Fruit fly (Drosophila melanogaster): ENCODE results near the gene Gbeta5.

Gbeta5 gene

DNA sequence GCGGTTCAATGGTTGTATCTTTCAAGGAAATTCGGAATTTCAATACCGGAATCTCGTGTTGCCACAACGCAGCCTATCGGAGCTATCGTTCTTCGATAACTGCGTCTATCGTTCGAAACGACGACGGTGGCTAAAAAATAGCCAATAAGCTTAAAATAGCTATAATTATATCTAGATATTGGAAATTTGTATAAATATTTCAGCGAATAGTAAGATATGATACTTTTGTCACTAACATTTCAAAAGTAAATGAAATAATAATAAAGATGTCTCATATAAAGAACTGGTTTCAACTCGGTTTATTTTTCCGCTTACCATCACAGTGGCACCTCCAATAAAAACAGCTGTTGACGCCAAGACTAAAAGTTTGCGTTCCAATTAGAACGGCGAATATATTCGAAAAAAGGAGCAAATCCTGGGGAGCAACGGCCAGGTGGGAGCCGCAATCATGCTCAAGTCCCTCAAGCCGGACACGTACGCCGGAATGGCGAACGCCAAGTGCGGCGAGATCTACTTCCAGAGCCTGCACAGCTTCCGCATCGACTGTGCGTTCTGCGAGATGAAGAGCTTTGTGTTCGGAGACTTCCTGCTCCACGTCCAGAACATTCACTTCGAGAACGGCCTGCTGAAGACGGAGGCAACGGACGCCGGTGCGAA, 6.4 kb downstream of the Gbeta5 start, which contains the start of the genes alpha-PheRS and CG2129:
Gene alpha-PheRS, minus strand, starts transcription at position 102 of the 657 bp plus-strand sequence.
Gene CG2129, plus strand, starts transcription at position 339 of the 657 bp plus-strand sequence.
- TF ChIP-seq h (optimal IDR thresholded peaks at IDR 0.05) (no peak), Sin3A (optimal IDR thresholded peaks at IDR 0.05) (no peak), insv (optimal IDR thresholded peaks at IDR 0.05) (no peak), ttk (optimal IDR thresholded peaks at IDR 0.05) (no peak), psq (optimal IDR thresholded peaks at IDR 0.05) (no peak), Myc (optimal IDR thresholded peaks at IDR 0.05) (no peak)

DNA sequence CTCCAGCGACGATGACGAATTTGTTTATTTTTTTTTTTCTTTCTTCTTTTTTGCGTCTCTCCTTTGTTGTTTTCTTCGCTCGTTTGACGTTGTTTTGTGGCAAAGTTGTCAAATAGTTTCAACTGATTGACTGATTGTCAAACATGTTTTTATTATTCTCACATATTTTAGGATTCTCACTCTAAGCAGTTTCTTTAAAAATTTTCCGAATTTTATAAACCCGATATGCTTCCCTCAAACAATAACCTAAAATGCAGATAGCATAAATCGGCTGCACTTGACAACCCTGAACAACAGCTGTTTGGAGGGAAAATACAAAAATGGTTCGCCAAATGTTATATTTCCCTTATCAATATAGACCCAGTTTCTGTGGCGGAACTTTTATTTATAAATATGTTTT, 8.5 kb downstream of the Gbeta5 start, which contains the start of gene CG17982:
Gene CG17982, minus strand, starts transcription at position 299 of the 400 bp plus-strand sequence.
- peak; percentile 13 for TF ChIP-seq psq (optimal IDR thresholded peaks at IDR 0.05)
- TF ChIP-seq Sin3A (optimal IDR thresholded peaks at IDR 0.05): no peak
- no peak for TF ChIP-seq insv (optimal IDR thresholded peaks at IDR 0.05)
- TF ChIP-seq h (optimal IDR thresholded peaks at IDR 0.05): no peak
- TF ChIP-seq ttk (optimal IDR thresholded peaks at IDR 0.05): no peak

DNA sequence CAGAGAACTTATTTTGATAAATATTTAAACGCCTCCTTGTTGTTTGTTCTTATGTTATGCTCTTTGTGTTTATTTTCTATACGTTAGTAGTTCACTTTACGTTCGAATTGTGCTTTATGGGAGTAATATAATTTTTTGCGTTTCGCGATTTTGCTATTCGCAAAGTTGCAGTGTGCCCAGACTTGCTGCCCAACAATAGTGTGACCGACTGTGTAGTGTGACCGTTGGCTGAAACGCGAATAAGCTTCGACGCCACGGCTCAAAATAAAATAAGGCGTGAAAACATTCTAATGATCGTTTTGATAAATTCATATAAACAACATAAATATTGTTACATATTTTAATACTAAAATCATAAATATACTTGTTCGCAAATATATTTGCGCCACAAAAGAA, 10.0 kb downstream of the Gbeta5 start, which contains the start of gene Smox:
Gene Smox, minus strand, starts transcription at position 213 of the 396 bp plus-strand sequence.
- no peak for TF ChIP-seq ttk (optimal IDR thresholded peaks at IDR 0.05)
- no peak for TF ChIP-seq Sin3A (optimal IDR thresholded peaks at IDR 0.05)
- TF ChIP-seq h (optimal IDR thresholded peaks at IDR 0.05): no peak
- no peak for TF ChIP-seq insv (optimal IDR thresholded peaks at IDR 0.05)
- TF ChIP-seq psq (optimal IDR thresholded peaks at IDR 0.05): no peak
- TF ChIP-seq Myc (optimal IDR thresholded peaks at IDR 0.05): no peak

DNA sequence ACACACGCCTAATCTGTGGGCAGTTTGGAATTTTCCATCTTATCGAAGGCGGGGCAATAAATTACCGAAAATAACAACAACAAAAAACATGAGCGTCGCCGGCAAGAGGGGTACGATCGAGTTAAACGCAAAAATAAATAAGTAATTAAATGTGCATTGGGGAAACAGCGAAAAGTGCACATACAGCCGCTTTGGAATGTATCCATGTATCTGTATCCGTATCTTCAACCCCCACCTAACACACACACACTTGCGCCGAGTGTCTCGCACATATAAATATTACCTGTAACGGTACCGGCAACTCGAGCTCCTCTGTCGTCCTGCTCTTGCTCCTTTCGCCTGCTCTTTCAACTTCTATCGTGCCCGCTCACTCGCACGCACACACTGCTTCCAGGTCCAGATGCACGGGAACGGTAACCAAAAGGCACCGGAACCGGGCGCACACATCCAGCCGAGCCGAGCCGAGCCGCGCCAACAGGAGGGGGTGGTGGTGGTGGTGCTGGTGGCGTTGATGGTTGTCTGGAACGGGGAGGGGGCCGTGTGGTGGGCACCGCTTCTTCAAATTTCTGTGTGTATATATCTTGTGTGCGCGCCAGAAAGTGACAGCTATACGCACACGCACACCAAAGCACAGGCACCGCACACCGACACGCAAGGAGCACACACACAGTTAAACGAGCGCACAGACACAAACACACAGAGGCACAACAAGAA, 10.6 kb downstream of the Gbeta5 start:
- TF ChIP-seq insv (optimal IDR thresholded peaks at IDR 0.05) (no peak), h (optimal IDR thresholded peaks at IDR 0.05) (no peak), Sin3A (optimal IDR thresholded peaks at IDR 0.05) (no peak), psq (optimal IDR thresholded peaks at IDR 0.05) (no peak)

DNA sequence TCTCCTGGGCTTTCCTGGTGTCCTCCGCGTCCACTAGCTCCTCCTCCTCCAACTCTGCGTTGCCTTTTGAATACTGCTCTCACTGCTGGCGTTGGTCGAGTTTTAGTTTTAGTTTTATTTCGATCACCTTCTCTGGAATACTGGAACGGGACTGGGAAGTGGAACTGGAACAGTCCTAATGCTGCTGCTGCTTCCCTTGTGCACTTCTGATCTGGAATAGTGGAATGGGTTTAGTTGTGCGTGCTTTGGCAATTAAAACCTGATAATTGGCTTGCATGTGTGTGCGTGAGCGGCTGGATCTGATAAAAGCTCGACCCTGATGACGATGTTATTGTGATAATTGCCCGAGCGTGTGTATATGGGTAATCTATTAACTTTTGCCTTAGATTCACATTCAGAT, 11.4 kb downstream of the Gbeta5 start:
- TF ChIP-seq Myc (optimal IDR thresholded peaks at IDR 0.05) (no peak), Sin3A (optimal IDR thresholded peaks at IDR 0.05) (no peak), insv (optimal IDR thresholded peaks at IDR 0.05) (no peak), psq (optimal IDR thresholded peaks at IDR 0.05) (no peak), ttk (optimal IDR thresholded peaks at IDR 0.05) (no peak), h (optimal IDR thresholded peaks at IDR 0.05) (no peak)

DNA sequence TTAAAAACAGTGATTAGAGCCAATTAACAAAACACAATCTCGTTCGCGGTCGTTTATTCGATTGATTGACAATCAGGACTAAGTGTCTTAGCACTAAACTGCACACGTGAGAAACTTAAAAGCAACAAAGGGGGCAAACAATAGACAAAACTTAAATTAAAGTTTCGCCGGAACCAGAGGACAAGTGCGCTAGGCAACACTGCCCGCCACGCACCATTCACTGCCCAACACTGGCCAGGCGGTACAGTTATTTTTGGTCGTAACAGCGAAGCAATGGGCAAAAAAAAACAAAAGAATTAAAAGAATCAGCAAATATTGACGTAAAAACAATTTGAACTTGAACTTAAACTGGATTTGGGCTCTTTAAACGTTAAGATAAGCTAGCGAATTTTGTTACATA, 14.8 kb downstream of the Gbeta5 start:
- TF ChIP-seq psq (optimal IDR thresholded peaks at IDR 0.05) (no peak), insv (optimal IDR thresholded peaks at IDR 0.05) (no peak), ttk (optimal IDR thresholded peaks at IDR 0.05) (no peak), h (optimal IDR thresholded peaks at IDR 0.05) (no peak), Sin3A (optimal IDR thresholded peaks at IDR 0.05) (no peak), Myc (optimal IDR thresholded peaks at IDR 0.05) (no peak)

DNA sequence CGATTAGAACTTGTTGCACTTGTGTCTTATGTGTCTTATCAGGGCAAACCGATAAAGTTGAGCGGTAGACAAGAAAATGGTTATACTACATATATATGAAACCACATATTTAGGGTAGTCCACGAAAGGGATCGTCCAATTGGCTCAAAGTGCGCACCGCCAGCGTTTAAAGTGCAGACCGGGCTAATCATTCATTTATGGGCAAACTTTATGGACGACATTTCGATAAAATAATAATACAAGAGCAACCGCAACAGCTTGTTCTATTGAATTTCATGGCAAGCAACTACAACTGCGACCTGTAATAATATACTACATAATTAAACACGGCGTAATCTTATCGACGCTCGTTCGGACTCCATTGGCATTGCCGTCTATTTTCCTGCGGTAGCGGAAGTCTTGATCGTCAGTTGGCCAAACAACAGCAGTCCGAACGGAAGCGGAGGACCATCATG, 16.6 kb downstream of the Gbeta5 start, which contains the start of the genes cyr and CG2120:
Gene cyr, minus strand, starts transcription at position 294 of the 455 bp plus-strand sequence.
Gene CG2120, plus strand, starts transcription at position 405 of the 455 bp plus-strand sequence.
- no peak for TF ChIP-seq Sin3A (optimal IDR thresholded peaks at IDR 0.05)
- no peak for TF ChIP-seq h (optimal IDR thresholded peaks at IDR 0.05)
- TF ChIP-seq Myc (optimal IDR thresholded peaks at IDR 0.05): no peak
- no peak for TF ChIP-seq insv (optimal IDR thresholded peaks at IDR 0.05)
- no peak for TF ChIP-seq ttk (optimal IDR thresholded peaks at IDR 0.05)

DNA sequence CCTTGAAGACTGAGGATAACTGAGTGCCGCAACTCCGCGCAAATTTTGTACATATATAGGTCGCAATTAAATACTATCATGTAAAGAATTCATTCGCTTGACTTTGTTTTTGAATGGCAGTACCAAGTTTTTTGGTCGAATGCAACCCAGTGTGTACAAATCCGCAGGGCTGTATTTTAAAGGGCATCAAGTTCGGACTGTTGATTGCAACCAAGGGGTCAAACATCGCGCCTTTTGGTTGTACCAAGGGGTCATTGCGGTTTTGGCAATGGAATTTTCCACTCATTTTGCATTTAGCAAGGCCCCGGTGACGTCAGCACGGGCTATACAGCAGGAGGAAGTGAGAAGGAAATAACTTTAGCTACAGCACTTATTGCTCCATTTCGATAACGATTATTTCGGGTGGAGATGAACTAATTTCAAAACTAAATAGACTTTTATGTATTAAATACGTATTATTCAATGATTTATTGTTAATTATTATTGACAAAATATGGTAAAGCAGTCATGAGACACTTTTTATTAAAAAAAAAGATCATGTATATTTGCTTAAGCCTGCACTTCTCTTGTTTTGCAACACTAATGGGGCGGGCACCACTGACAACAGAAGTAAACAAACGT, 20.3 kb downstream of the Gbeta5 start, which contains the start of gene CG10958:
Gene CG10958, plus strand, starts transcription at position 593 of the 621 bp plus-strand sequence.
- TF ChIP-seq Sin3A (optimal IDR thresholded peaks at IDR 0.05) (no peak), Myc (optimal IDR thresholded peaks at IDR 0.05) (no peak), insv (optimal IDR thresholded peaks at IDR 0.05) (no peak), psq (optimal IDR thresholded peaks at IDR 0.05) (no peak), h (optimal IDR thresholded peaks at IDR 0.05) (no peak), ttk (optimal IDR thresholded peaks at IDR 0.05) (no peak)

DNA sequence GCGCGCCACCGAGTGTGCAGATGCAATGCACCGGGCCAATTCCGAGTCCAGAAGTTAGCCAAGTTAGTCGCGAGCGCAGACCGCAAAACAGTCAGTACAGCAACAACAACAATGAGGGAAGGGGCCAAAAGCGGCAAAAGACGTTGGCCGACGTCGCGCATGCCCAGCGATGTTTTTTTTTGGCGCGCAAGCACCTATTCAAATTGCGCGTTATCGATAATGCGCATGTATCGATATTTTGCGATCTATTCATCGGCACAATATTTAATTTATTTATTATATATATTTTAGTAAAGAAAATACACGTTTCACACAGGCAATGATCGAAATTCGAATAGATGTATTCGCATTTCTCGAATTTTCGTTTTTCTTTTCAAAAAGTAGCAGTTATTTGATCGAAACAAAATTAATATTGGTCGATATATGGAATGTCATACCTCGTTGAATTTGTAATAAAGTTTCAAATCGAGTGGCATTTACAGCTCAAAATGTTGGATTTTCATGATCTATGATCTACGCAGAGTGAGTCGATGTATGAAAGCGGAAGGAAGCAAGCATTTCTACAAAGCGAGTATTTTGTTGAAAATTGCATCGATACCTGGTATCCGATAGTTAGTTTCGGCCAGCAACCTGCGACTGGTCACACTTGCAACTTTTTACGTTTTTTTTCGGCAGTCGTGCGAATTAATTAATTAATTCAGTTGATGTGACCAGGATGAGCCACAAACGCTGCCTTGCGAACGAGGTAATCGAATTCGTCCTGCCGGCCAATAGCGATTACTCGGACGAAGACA, 22.7 kb downstream of the Gbeta5 start, which contains the start of gene CG2116:
Gene CG2116, plus strand, starts transcription at position 609 of the 794 bp plus-strand sequence.
- TF ChIP-seq ttk (optimal IDR thresholded peaks at IDR 0.05): no peak
- TF ChIP-seq insv (optimal IDR thresholded peaks at IDR 0.05): no peak
- no peak for TF ChIP-seq psq (optimal IDR thresholded peaks at IDR 0.05)
- no peak for TF ChIP-seq Sin3A (optimal IDR thresholded peaks at IDR 0.05)
- TF ChIP-seq h (optimal IDR thresholded peaks at IDR 0.05): no peak

DNA sequence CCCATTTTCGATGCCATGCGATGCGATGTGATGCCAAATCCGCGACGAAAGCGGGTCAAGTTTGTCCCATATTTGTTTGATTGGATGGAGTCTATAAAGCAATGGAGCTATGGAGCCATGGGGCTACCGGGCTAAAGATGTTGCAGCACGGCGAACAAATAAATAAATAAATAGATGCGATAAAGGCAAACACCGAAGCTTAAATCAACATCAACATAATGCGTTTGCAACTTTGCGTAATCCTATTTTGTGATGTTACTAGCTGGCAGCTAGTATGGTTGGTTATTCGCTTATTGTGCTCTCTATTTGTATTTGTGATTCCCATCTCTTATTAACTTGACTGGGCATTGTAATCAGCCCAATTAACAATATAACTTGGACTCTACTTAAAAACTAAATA, 23.9 kb downstream of the Gbeta5 start:
- TF ChIP-seq insv (optimal IDR thresholded peaks at IDR 0.05) (no peak), psq (optimal IDR thresholded peaks at IDR 0.05) (no peak), Myc (optimal IDR thresholded peaks at IDR 0.05) (no peak), Sin3A (optimal IDR thresholded peaks at IDR 0.05) (no peak), h (optimal IDR thresholded peaks at IDR 0.05) (no peak), ttk (optimal IDR thresholded peaks at IDR 0.05) (no peak)

DNA sequence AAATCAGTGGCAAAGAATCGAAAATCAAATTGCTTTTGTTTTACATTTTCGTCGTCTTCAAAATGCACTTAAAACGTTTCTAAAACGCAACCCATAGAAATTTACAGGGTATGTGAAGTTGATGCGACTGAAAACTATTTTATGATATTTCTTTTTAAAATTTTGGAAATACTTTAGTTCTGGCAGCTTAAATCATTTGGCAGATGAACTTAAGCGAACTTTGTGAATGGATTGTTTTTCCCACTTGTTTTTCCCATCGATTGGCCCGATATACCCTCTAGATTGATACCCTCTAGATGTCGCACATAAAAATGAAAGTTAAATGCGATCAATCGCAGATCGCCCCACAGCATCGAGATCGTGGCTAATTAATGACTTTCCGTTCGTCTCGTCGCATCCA, 25.9 kb downstream of the Gbeta5 start:
- TF ChIP-seq insv (optimal IDR thresholded peaks at IDR 0.05) (no peak), Myc (optimal IDR thresholded peaks at IDR 0.05) (no peak), Sin3A (optimal IDR thresholded peaks at IDR 0.05) (no peak), ttk (optimal IDR thresholded peaks at IDR 0.05) (no peak), psq (optimal IDR thresholded peaks at IDR 0.05) (no peak), h (optimal IDR thresholded peaks at IDR 0.05) (no peak)

Data from Kc167 (cell line).